Worm (Caenorhabditis elegans) whole organism, L2 larva: ENCODE measurements around the gene nipi-3.

ENCODE experiments used
- lin-13 ChIP-seq: fragments of 150-350 bp; optimal IDR thresholded peaks from 2 replicates; lab custom pipeline; 2014; ENCODE audit warnings: missing biosample characterization, missing genetic modification reagents, missing genetic modification characterization
- nhr-11 ChIP-seq: fragments of 150-350 bp; optimal IDR thresholded peaks from 2 replicates; lab custom pipeline; 2014; ENCODE audit warnings: missing biosample characterization, missing genetic modification characterization

- TF ChIP-seq lin-13 (GFP tag; lab: Kevin White, UChicago): no peak
- TF ChIP-seq nhr-11 (tag; lab: Kevin White, UChicago): no peak
Observed at ce11 chrX:15576942-15577341, 30.8 kb upstream of the nipi-3 start, which contains the start of gene K09A9.6.
